Fruit fly (Drosophila melanogaster) whole organism: Measurements from ENCODE around the gene CG6638.

Source experiments
- Dll ChIP-seq: fragments of >200 bp; optimal IDR thresholded peaks from 2 replicates; lab custom pipeline; 2017
- pan ChIP-seq: fragments of >200 bp; optimal IDR thresholded peaks from 2 replicates; lab custom pipeline; 2017
- psq ChIP-seq: fragments of >200 bp; optimal IDR thresholded peaks from 2 replicates; lab custom pipeline; 2017
- usp ChIP-seq: fragments of >200 bp; optimal IDR thresholded peaks from 2 replicates; lab custom pipeline; 2017; ENCODE audit warnings: missing biosample characterization, missing genetic modification characterization, mixed read lengths

DNA sequence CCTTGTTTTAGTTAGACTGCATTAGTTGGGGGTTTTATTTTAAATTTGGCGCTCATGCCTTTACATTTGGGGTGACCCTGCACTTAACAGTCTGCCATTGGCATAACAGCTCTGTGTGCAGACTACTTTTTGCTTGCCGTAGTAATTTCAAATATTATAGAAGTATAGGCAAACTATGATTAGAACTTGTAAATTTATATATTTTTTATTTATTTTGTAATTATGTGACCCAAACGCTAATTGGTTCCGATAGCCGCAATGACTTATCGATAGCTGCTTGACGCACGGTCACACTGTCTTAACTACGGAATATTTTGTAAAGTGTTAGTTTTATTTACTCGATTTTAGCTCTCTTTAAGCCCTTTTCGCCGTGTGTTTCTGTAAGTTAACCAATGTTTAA, 31.2 kb downstream of the CG6638 start, which contains the start of gene rhea:
- no peak for TF ChIP-seq Dll (lab: Kevin White, UChicago)
- no peak for TF ChIP-seq pan
- no peak for TF ChIP-seq psq (lab: Kevin White, UChicago)
- TF ChIP-seq usp, result no peak
